Worm (Caenorhabditis elegans) whole organism, early embryonic: ENCODE results near the gene C08D8.1.

Experiments
- B0310.2 ChIP-seq: sonication (generic microtip); optimal IDR thresholded peaks from 2 replicates; lab custom pipeline; 2016; ENCODE audit warnings: mild to moderate bottlenecking, missing genetic modification characterization, missing compliant biosample characterization
- F13C5.2 ChIP-seq: sonication (generic microtip); optimal IDR thresholded peaks from 2 replicates; lab custom pipeline; 2017; ENCODE audit warnings: mild to moderate bottlenecking, missing genetic modification characterization, inconsistent platforms, missing compliant biosample characterization
- aly-1 ChIP-seq: sonication (generic microtip); optimal IDR thresholded peaks from 2 replicates; lab custom pipeline; 2016; ENCODE audit warnings: missing genetic modification characterization, missing compliant biosample characterization
- ama-1 ChIP-seq: fragments of 150-350 bp; optimal IDR thresholded peaks from 2 replicates; lab custom pipeline; 2014
- ceh-13 ChIP-seq: fragments of 200-800 bp; sonication (Bioruptor generic); optimal IDR thresholded peaks from 2 replicates; lab custom pipeline; 2018; ENCODE audit warnings: mild to moderate bottlenecking, missing genetic modification characterization, missing compliant biosample characterization
- ceh-36 ChIP-seq: sonication (generic microtip); optimal IDR thresholded peaks from 2 replicates; lab custom pipeline; 2016; ENCODE audit warnings: missing genetic modification characterization, inconsistent platforms, missing compliant biosample characterization
- ets-7 ChIP-seq: sonication (generic microtip); optimal IDR thresholded peaks from 2 replicates; lab custom pipeline; 2016; ENCODE audit warnings: missing genotype, missing genetic modification characterization, missing compliant biosample characterization
- flt-1 ChIP-seq: fragments of 200-800 bp; sonication (Bioruptor generic); IDR thresholded peaks from 2 replicates; pipeline ENCODE4 v1.3.6; 2022; ENCODE audit warnings: missing genetic modification characterization, missing compliant biosample characterization
- hmbx-1 ChIP-seq: sonication (generic microtip); optimal IDR thresholded peaks from 2 replicates; lab custom pipeline; 2016; ENCODE audit warnings: mild to moderate bottlenecking, missing genetic modification characterization, missing compliant biosample characterization
- hmg-4 ChIP-seq: fragments of 200-800 bp; sonication (Bioruptor generic); optimal IDR thresholded peaks from 2 replicates; lab custom pipeline; 2018; ENCODE audit warnings: mild to moderate bottlenecking, missing genetic modification characterization, missing compliant biosample characterization
- hnd-1 ChIP-seq: sonication (generic microtip); optimal IDR thresholded peaks from 2 replicates; lab custom pipeline; 2016; ENCODE audit warnings: missing genetic modification characterization, missing compliant biosample characterization
- pes-1 ChIP-seq: fragments of 200-800 bp; sonication (Bioruptor generic); IDR thresholded peaks from 2 replicates; pipeline ENCODE4 v1.3.6; 2022; ENCODE audit warnings: missing genetic modification reagents, missing genetic modification characterization, missing compliant biosample characterization
- scrt-1 ChIP-seq: fragments of 200-800 bp; sonication (Bioruptor generic); IDR thresholded peaks from 2 replicates; pipeline ENCODE4 v1.3.6; 2022; ENCODE audit warnings: missing genetic modification characterization, missing compliant biosample characterization
- sea-1 ChIP-seq: fragments of 200-800 bp; sonication (Bioruptor generic); conservative IDR thresholded peaks from 2 replicates; pipeline ENCODE4 v1.3.6; 2022; ENCODE audit warnings: missing genetic modification characterization, missing compliant biosample characterization
- tbx-11 ChIP-seq: fragments of 200-800 bp; sonication (Bioruptor generic); IDR thresholded peaks from 2 replicates; pipeline ENCODE4 v1.3.6; 2022; ENCODE audit warnings: missing genetic modification characterization, missing compliant biosample characterization
- tbx-37 ChIP-seq: fragments of 200-800 bp; sonication (Bioruptor generic); conservative IDR thresholded peaks from 2 replicates; pipeline ENCODE4 v1.3.6; 2022; ENCODE audit warnings: missing genetic modification reagents, missing genetic modification characterization, missing compliant biosample characterization
- tra-4 ChIP-seq: sonication (generic microtip); optimal IDR thresholded peaks from 2 replicates; lab custom pipeline; 2017; ENCODE audit warnings: missing genetic modification characterization, missing compliant biosample characterization

C08D8.1 gene

ce11 chrV:8305940-8306339 lies 39.6 kb upstream of the C08D8.1 start:
- TF ChIP-seq ets-7 (tag; lab: Kevin White, UChicago) (no peak), tbx-37 (GFP tag; lab: Robert Waterston, UW) (no peak), ceh-36 (no peak), sea-1 (GFP tag; lab: Robert Waterston, UW) (no peak), hnd-1 (tag; lab: Kevin White, UChicago) (no peak), scrt-1 (GFP tag; lab: Robert Waterston, UW) (no peak), tbx-11 (GFP tag; lab: Robert Waterston, UW) (no peak), ceh-13 (GFP tag; lab: Kevin White, UChicago) (no peak), tra-4 (no peak), aly-1 (tag; lab: Kevin White, UChicago) (no peak), F13C5.2 (tag; lab: Kevin White, UChicago) (no peak), hmbx-1 (tag; lab: Kevin White, UChicago) (no peak), B0310.2 (tag; lab: Kevin White, UChicago) (no peak), hmg-4 (GFP tag; lab: Kevin White, UChicago) (no peak), flt-1 (GFP tag; lab: Robert Waterston, UW) (no peak), pes-1 (no peak), ama-1 (lab: Kevin White, UChicago) (no peak)

ce11 chrV:8306366-8306765 lies 39.2 kb upstream of the C08D8.1 start, which contains the start of gene W02D7.8:
Gene W02D7.8, minus strand, starts transcription at chrV:8306466.
- TF ChIP-seq ceh-36, result no peak
- no peak for TF ChIP-seq hnd-1 (tag; lab: Kevin White, UChicago)
- no peak for TF ChIP-seq B0310.2 (tag; lab: Kevin White, UChicago)
- no peak for TF ChIP-seq aly-1 (tag; lab: Kevin White, UChicago)
- no peak for TF ChIP-seq hmg-4 (GFP tag; lab: Kevin White, UChicago)
- TF ChIP-seq tbx-37 (GFP tag; lab: Robert Waterston, UW), result no peak
- no peak for TF ChIP-seq sea-1 (GFP tag; lab: Robert Waterston, UW)
- no peak for TF ChIP-seq tra-4
- TF ChIP-seq F13C5.2 (tag; lab: Kevin White, UChicago), result no peak
- no peak for TF ChIP-seq ets-7 (tag; lab: Kevin White, UChicago)
- TF ChIP-seq flt-1 (GFP tag; lab: Robert Waterston, UW), result no peak
- TF ChIP-seq scrt-1 (GFP tag; lab: Robert Waterston, UW), result no peak
- no peak for TF ChIP-seq ceh-13 (GFP tag; lab: Kevin White, UChicago)
- TF ChIP-seq tbx-11 (GFP tag; lab: Robert Waterston, UW), result no peak

- no peak for TF ChIP-seq tbx-11 (GFP tag; lab: Robert Waterston, UW)
- TF ChIP-seq flt-1 (GFP tag; lab: Robert Waterston, UW), result no peak
These were observed 38.5 kb upstream of the C08D8.1 start for ce11 chrV:8307013-8307412.

- TF ChIP-seq scrt-1 (GFP tag; lab: Robert Waterston, UW) (no peak), aly-1 (tag; lab: Kevin White, UChicago) (no peak), hmbx-1 (tag; lab: Kevin White, UChicago) (no peak), B0310.2 (tag; lab: Kevin White, UChicago) (no peak), F13C5.2 (tag; lab: Kevin White, UChicago) (no peak), sea-1 (GFP tag; lab: Robert Waterston, UW) (no peak), hmg-4 (GFP tag; lab: Kevin White, UChicago) (no peak), ama-1 (lab: Kevin White, UChicago) (no peak), tbx-11 (GFP tag; lab: Robert Waterston, UW) (no peak), tbx-37 (GFP tag; lab: Robert Waterston, UW) (no peak), tra-4 (no peak), ceh-36 (no peak), flt-1 (GFP tag; lab: Robert Waterston, UW) (no peak), ets-7 (tag; lab: Kevin White, UChicago) (no peak), ceh-13 (GFP tag; lab: Kevin White, UChicago) (no peak), pes-1 (no peak), hnd-1 (tag; lab: Kevin White, UChicago) (no peak)
These were observed 37.9 kb upstream of the C08D8.1 start, which contains the start of gene clec-218 for ce11 chrV:8307681-8308080. Gene clec-218, plus strand, starts transcription at chrV:8307942.

ce11 chrV:8311210-8311609 lies 34.3 kb upstream of the C08D8.1 start, which contains the start of gene W02D7.12:
Gene W02D7.12, plus strand, starts transcription at chrV:8311510.
- TF ChIP-seq hmbx-1 (tag; lab: Kevin White, UChicago) (no peak), B0310.2 (tag; lab: Kevin White, UChicago) (no peak), hmg-4 (GFP tag; lab: Kevin White, UChicago) (no peak), scrt-1 (GFP tag; lab: Robert Waterston, UW) (no peak), ets-7 (tag; lab: Kevin White, UChicago) (no peak), hnd-1 (tag; lab: Kevin White, UChicago) (no peak), tbx-11 (GFP tag; lab: Robert Waterston, UW) (no peak), flt-1 (GFP tag; lab: Robert Waterston, UW) (no peak), pes-1 (no peak), tra-4 (no peak), ceh-13 (GFP tag; lab: Kevin White, UChicago) (no peak), aly-1 (tag; lab: Kevin White, UChicago) (no peak), F13C5.2 (tag; lab: Kevin White, UChicago) (no peak), ceh-36 (no peak)

ce11 chrV:8318135-8318534 lies 27.4 kb upstream of the C08D8.1 start, which contains the start of gene clec-219:
Gene clec-219, plus strand, starts transcription at chrV:8318435.
- TF ChIP-seq hmbx-1 (tag; lab: Kevin White, UChicago) (no peak), ceh-13 (GFP tag; lab: Kevin White, UChicago) (no peak), F13C5.2 (tag; lab: Kevin White, UChicago) (no peak)

ce11 chrV:8323545-8323944 lies 22.0 kb upstream of the C08D8.1 start:
- no peak for TF ChIP-seq hmbx-1 (tag; lab: Kevin White, UChicago)
- no peak for TF ChIP-seq F13C5.2 (tag; lab: Kevin White, UChicago)
- TF ChIP-seq aly-1 (tag; lab: Kevin White, UChicago), result no peak
- TF ChIP-seq hnd-1 (tag; lab: Kevin White, UChicago), result no peak
- TF ChIP-seq scrt-1 (GFP tag; lab: Robert Waterston, UW), result no peak
- no peak for TF ChIP-seq ceh-36
- no peak for TF ChIP-seq flt-1 (GFP tag; lab: Robert Waterston, UW)
- TF ChIP-seq tbx-37 (GFP tag; lab: Robert Waterston, UW), result no peak
- TF ChIP-seq ets-7 (tag; lab: Kevin White, UChicago), result no peak
- TF ChIP-seq B0310.2 (tag; lab: Kevin White, UChicago), result no peak
- TF ChIP-seq tbx-11 (GFP tag; lab: Robert Waterston, UW), result no peak
- no peak for TF ChIP-seq sea-1 (GFP tag; lab: Robert Waterston, UW)
- no peak for TF ChIP-seq tra-4
- TF ChIP-seq hmg-4 (GFP tag; lab: Kevin White, UChicago), result no peak
- no peak for TF ChIP-seq ceh-13 (GFP tag; lab: Kevin White, UChicago)
- no peak for TF ChIP-seq pes-1
- TF ChIP-seq ama-1 (lab: Kevin White, UChicago), result no peak
